Fruit fly (Drosophila melanogaster): ENCODE measurements around the gene CG11970.
A peak's percentile ranks its signal among the peaks of the same experiment; 100 is the strongest.

CG11970 gene

DNA sequence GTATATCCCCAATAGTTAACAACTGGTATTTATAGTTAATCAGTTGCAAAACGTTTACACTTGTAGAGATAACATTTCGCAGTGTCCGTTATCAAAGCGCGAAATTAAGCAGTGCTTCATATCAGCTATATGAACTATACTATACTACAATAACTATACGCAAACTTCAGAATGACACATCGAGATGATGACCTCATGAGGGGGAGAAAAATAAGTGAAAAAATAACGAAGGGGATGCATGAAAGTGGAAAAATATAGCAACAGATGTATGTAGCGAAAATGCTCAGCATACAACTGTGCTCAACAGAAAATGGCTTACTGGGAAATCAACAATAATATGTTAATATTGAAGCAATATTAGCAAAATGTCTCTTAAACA, 46.2 kb downstream of the CG11970 start:
- TF ChIP-seq CG14711 (tag; optimal IDR thresholded peaks at IDR 0.05), result no peak
- no peak for TF ChIP-seq CG7045 (GFP tag; optimal IDR thresholded peaks at IDR 0.05)
- TF ChIP-seq CG33017 (tag; optimal IDR thresholded peaks at IDR 0.05), result no peak
- peak; percentile 98 for TF ChIP-seq kay (GFP tag; ENCODE audit: borderline replicate concordance)

DNA sequence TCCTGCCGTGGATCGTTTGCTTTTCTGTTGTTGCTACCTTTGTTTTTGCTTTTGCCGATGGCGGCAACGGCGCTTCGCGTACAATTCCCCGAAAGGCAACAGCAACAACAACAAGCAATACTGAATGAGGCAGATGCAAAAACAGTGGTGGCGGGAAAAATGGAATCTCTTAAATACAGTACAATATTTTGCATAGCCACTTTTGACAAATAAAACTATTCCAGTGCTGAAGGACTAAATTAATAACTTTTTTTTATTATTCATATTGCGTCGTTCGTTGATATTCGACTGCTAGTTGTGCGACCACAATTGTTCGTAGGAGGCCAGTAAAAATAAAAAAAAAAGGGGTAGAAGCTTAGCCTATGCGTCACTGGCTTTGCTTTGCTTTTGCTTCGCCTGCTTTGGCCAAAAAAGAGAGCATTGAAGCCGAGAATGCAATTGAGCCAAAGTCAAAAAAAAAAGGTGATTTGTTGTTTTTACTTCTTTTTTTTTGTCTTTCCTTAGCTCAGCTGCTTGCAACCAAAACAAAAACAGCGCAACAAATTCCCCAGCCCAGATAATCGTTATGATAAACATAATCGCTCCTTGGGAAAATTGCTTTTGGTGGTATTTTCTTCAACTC, 47.4 kb downstream of the CG11970 start:
- TF ChIP-seq CG12768 (GFP tag; optimal IDR thresholded peaks at IDR 0.05) (no peak), pad (GFP tag; optimal IDR thresholded peaks at IDR 0.05) (peak; percentile 40), CG33017 (tag; optimal IDR thresholded peaks at IDR 0.05) (peak; percentile 81), Crg-1 (GFP tag; optimal IDR thresholded peaks at IDR 0.05) (no peak), CG14711 (tag; optimal IDR thresholded peaks at IDR 0.05) (peak; percentile 75), toe (GFP tag; optimal IDR thresholded peaks at IDR 0.05) (no peak), CG7101 (tag; optimal IDR thresholded peaks at IDR 0.05) (peak; percentile 73), ovo (GFP tag; optimal IDR thresholded peaks at IDR 0.05) (no peak), CG1620 (GFP tag; optimal IDR thresholded peaks at IDR 0.05) (no peak), CG7045 (GFP tag; optimal IDR thresholded peaks at IDR 0.05) (peak; percentile 51), bab1 (GFP tag; optimal IDR thresholded peaks at IDR 0.05) (peak; percentile 73), Mnt (GFP tag; optimal IDR thresholded peaks at IDR 0.05) (no peak), Clk (GFP tag; optimal IDR thresholded peaks at IDR 0.05) (peak; percentile 33), cic (GFP tag; optimal IDR thresholded peaks at IDR 0.05) (no peak), cnc (optimal IDR thresholded peaks at IDR 0.05) (no peak), kay (GFP tag; ENCODE audit: borderline replicate concordance) (peak; percentile 96), Hr96 (GFP tag; optimal IDR thresholded peaks at IDR 0.05) (peak; percentile 40), tj (GFP tag; optimal IDR thresholded peaks at IDR 0.05) (peak; percentile 19), CG5204 (GFP tag; optimal IDR thresholded peaks at IDR 0.05) (no peak), CG11617 (GFP tag; optimal IDR thresholded peaks at IDR 0.05) (peak; percentile 37)

DNA sequence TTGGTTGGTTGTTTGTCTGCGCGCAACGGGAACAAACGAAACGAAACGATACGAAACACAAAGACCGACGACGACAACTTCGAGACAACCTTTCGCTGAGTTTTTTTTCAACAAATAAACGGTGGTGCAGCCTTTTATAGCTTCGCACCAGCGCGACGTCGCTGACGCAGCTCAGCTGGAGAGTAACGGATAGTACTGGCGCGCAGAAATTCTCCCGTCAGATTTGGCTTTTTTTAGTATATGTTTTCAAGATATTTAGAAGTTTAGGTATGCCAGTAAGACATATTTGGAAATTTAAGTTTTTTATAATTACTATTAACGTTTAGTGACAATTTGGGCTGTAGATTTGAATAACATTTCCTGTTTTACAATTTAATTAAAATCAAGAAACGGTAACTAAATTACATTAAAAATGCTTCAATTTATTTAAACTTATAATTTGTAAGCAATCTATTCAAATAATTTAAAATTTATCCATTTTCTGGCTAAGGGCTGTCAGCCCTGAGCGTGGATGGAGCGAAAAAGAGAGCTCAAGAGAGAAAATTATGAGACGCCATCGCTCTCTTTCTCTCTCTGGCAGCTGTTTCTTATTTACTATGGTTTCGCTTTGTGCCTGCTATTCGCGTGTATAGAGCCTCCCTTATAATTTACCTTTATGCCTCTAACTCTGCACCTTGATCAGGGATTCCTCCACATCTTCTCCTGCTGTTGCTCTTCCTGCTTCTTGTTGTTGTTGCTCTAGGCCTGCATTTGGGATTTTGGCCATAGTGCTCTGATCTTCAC, 49.3 kb downstream of the CG11970 start:
- peak; percentile 59 for TF ChIP-seq CG7045 (GFP tag; optimal IDR thresholded peaks at IDR 0.05)
- peak; percentile 25 for TF ChIP-seq toe (GFP tag; optimal IDR thresholded peaks at IDR 0.05)
- TF ChIP-seq pad (GFP tag; optimal IDR thresholded peaks at IDR 0.05), result peak; percentile 62
- TF ChIP-seq cnc (optimal IDR thresholded peaks at IDR 0.05), result no peak
- peak; percentile 73 for TF ChIP-seq CG14711 (tag; optimal IDR thresholded peaks at IDR 0.05)
- TF ChIP-seq Mnt (GFP tag; optimal IDR thresholded peaks at IDR 0.05), result peak; percentile 26
- TF ChIP-seq cic (GFP tag; optimal IDR thresholded peaks at IDR 0.05), result peak; percentile 24
- TF ChIP-seq CG5204 (GFP tag; optimal IDR thresholded peaks at IDR 0.05), result no peak
- TF ChIP-seq kay (GFP tag; ENCODE audit: borderline replicate concordance), result peak; percentile 51
- peak; percentile 75 for TF ChIP-seq CG7101 (tag; optimal IDR thresholded peaks at IDR 0.05)
- TF ChIP-seq Crg-1 (GFP tag; optimal IDR thresholded peaks at IDR 0.05), result peak; percentile 45
- TF ChIP-seq tj (GFP tag; optimal IDR thresholded peaks at IDR 0.05), result peak; percentile 84
- TF ChIP-seq Hr96 (GFP tag; optimal IDR thresholded peaks at IDR 0.05), result peak; percentile 48
- TF ChIP-seq CG33017 (tag; optimal IDR thresholded peaks at IDR 0.05), result peak; percentile 72
- TF ChIP-seq CG1620 (GFP tag; optimal IDR thresholded peaks at IDR 0.05), result peak; percentile 12
- TF ChIP-seq CG11617 (GFP tag; optimal IDR thresholded peaks at IDR 0.05), result peak; percentile 86
- TF ChIP-seq Clk (GFP tag; optimal IDR thresholded peaks at IDR 0.05), result no peak
- peak; percentile 87 for TF ChIP-seq bab1 (GFP tag; optimal IDR thresholded peaks at IDR 0.05)
- peak; percentile 46 for TF ChIP-seq CG12768 (GFP tag; optimal IDR thresholded peaks at IDR 0.05)
- peak; percentile 64 for TF ChIP-seq ovo (GFP tag; optimal IDR thresholded peaks at IDR 0.05)

DNA sequence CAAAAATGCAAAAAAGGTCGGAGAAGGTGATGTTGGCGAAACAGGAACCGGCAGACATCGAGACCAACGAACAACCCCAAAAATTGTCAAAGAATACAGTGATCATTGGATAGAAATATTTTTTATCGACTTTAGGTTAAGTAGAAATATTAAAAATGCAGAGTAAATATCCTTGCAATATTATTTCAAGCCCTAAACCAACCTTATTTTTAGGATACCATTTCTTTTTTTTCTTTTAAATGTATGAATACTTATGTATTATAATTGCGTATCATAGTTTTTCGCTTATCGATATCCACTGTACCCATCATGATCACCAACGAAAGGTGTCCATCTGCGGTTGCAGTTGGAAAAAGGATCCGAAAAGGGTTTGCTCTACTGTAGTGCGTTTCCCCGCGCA, 50.7 kb downstream of the CG11970 start:
- no peak for TF ChIP-seq Clk (GFP tag; optimal IDR thresholded peaks at IDR 0.05)
- TF ChIP-seq CG14711 (tag; optimal IDR thresholded peaks at IDR 0.05), result no peak
- no peak for TF ChIP-seq CG5204 (GFP tag; optimal IDR thresholded peaks at IDR 0.05)
- no peak for TF ChIP-seq CG7045 (GFP tag; optimal IDR thresholded peaks at IDR 0.05)
- no peak for TF ChIP-seq kay (GFP tag; ENCODE audit: borderline replicate concordance)
- no peak for TF ChIP-seq CG11617 (GFP tag; optimal IDR thresholded peaks at IDR 0.05)
- no peak for TF ChIP-seq CG7101 (tag; optimal IDR thresholded peaks at IDR 0.05)
- no peak for TF ChIP-seq tj (GFP tag; optimal IDR thresholded peaks at IDR 0.05)
- TF ChIP-seq Mnt (GFP tag; optimal IDR thresholded peaks at IDR 0.05), result no peak
- no peak for TF ChIP-seq CG1620 (GFP tag; optimal IDR thresholded peaks at IDR 0.05)
- no peak for TF ChIP-seq Hr96 (GFP tag; optimal IDR thresholded peaks at IDR 0.05)
- TF ChIP-seq pad (GFP tag; optimal IDR thresholded peaks at IDR 0.05), result no peak
- TF ChIP-seq toe (GFP tag; optimal IDR thresholded peaks at IDR 0.05), result no peak
- no peak for TF ChIP-seq Crg-1 (GFP tag; optimal IDR thresholded peaks at IDR 0.05)
- TF ChIP-seq cnc (optimal IDR thresholded peaks at IDR 0.05), result no peak

DNA sequence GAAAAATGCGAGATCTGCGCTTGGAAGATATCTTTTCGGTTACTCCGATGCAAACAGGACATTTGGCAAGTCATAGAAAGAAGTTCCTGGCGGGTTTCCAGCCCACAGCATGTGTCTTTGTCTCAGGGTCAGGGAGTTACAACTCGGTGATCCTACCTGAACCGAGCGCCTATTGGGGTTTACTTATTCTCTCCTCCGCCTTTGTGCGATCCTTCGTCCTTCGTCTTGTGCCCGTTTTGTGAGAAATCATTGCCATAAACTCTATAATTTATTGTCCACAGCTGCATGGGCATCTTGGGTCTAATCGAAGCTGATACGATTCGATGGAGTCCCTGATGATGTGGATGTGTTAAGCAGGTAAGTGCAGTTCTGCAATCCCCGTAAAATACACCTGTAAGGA, 53.4 kb downstream of the CG11970 start:
- TF ChIP-seq ovo (GFP tag; optimal IDR thresholded peaks at IDR 0.05) (no peak), cic (GFP tag; optimal IDR thresholded peaks at IDR 0.05) (no peak), CG7101 (tag; optimal IDR thresholded peaks at IDR 0.05) (no peak), pad (GFP tag; optimal IDR thresholded peaks at IDR 0.05) (no peak), CG12768 (GFP tag; optimal IDR thresholded peaks at IDR 0.05) (no peak), Hr96 (GFP tag; optimal IDR thresholded peaks at IDR 0.05) (no peak), toe (GFP tag; optimal IDR thresholded peaks at IDR 0.05) (no peak), CG5204 (GFP tag; optimal IDR thresholded peaks at IDR 0.05) (no peak), kay (GFP tag; ENCODE audit: borderline replicate concordance) (no peak), CG1620 (GFP tag; optimal IDR thresholded peaks at IDR 0.05) (no peak), Clk (GFP tag; optimal IDR thresholded peaks at IDR 0.05) (no peak), Crg-1 (GFP tag; optimal IDR thresholded peaks at IDR 0.05) (no peak), bab1 (GFP tag; optimal IDR thresholded peaks at IDR 0.05) (no peak), tj (GFP tag; optimal IDR thresholded peaks at IDR 0.05) (no peak), cnc (optimal IDR thresholded peaks at IDR 0.05) (no peak), CG14711 (tag; optimal IDR thresholded peaks at IDR 0.05) (no peak)
